Fruit fly (Drosophila melanogaster): Measurements from ENCODE around the gene skd.
A peak's percentile ranks its signal among the peaks of the same experiment; 100 is the strongest.

skd gene

DNA sequence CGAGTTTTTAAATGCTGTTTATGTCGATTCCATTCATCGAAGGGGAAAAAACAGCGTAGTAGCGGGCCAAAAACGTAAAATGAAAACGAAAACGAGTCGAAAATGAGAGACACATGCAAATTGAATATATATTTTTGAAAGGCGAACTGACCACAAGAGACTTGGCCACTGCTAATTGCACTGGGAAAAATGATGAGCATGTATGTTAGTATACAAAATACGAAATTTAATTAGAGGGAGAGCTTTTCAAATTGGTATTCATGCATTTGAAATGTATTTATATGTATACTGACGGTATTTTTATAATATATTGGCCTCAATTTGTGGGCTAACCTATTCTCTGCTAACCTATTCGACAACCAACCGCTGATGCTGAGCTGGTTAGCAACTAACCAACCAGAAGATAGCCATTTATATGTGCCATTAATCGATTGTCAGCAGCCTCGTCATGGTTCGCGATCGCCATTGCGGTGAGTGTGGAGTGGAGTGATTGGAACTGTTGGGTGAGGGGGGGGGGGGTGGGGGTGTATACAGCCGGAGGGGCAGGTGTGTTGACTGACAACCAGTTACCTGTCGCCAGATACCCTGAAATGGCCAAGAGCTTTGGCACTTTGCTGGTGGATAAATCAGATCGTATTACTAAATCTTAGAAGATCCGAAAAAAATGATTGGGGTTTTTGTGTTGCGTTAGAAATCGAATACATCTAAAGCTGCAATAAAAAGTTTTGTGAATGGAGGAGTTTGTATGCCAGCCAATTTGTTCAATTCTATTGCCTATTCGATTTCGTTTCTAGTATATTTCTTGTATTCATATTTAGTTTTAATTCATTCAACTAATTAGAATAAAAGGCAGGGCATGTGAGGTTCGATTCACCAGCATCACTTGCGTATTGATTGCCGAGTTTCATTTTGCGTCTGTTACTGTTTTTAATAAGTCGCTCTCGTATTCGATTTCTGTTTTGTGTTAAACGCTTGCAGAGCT, 15.0 kb upstream of the skd start (continued):
- TF ChIP-seq ranshi (GFP tag; IDR thresholded peaks at IDR 0.05) (0 out of 2 replicates have a peak, but pooled peaks have one; percentile 15), lov (optimal IDR thresholded peaks at IDR 0.05) (no peak), lov (GFP tag; IDR thresholded peaks at IDR 0.05) (no peak), Hsf (GFP tag; optimal IDR thresholded peaks at IDR 0.05) (peak; percentile 6), crol (GFP tag; IDR thresholded peaks at IDR 0.05) (peak; percentile 87), CG3065 (GFP tag; optimal IDR thresholded peaks at IDR 0.05) (no peak), tgo (GFP tag; IDR thresholded peaks at IDR 0.05) (0 out of 3 replicates have a peak, but pooled peaks have one; percentile 14), CG31224 (GFP tag; IDR thresholded peaks at IDR 0.05) (no peak), sr (GFP tag; IDR thresholded peaks at IDR 0.05) (no peak), BEAF-32 (GFP tag; optimal IDR thresholded peaks at IDR 0.05) (no peak), CG9727 (GFP tag; optimal IDR thresholded peaks at IDR 0.05) (no peak), Opbp (GFP tag; IDR thresholded peaks at IDR 0.05; ENCODE audit: partially characterized antibody) (no peak), abd-A (tag; optimal IDR thresholded peaks at IDR 0.05) (peak; percentile 63), CG6765 (GFP tag; optimal IDR thresholded peaks at IDR 0.05) (no peak), CG17912 (GFP tag; optimal IDR thresholded peaks at IDR 0.05) (no peak), Stat92E (GFP tag; optimal IDR thresholded peaks at IDR 0.05) (no peak), bowl (GFP tag; IDR thresholded peaks at IDR 0.05) (no peak), fd96Cb (tag; optimal IDR thresholded peaks at IDR 0.05) (peak; percentile 10), CG8388 (GFP tag; optimal IDR thresholded peaks at IDR 0.05) (no peak), chinmo (GFP tag; IDR thresholded peaks at IDR 0.05; ENCODE audit: partially characterized antibody) (no peak; the same call in 2 of the 4 replicates), E2f2 (GFP tag; IDR thresholded peaks at IDR 0.05) (0 out of 2 replicates have a peak, but pooled peaks have one; percentile 8), hb (GFP tag; IDR thresholded peaks at IDR 0.05; ENCODE audit: partially characterized antibody) (no peak), CG17361 (GFP tag; IDR thresholded peaks at IDR 0.05) (peak; percentile 41; the same call in 1 of the 3 replicates), CG16813 (GFP tag; IDR thresholded peaks at IDR 0.05; ENCODE audit: partially characterized antibody) (no peak), Dll (GFP tag; IDR thresholded peaks at IDR 0.05; ENCODE audit: partially characterized antibody) (no peak), CG11560 (tag; IDR thresholded peaks at IDR 0.05) (no peak), CG1603 (tag; optimal IDR thresholded peaks at IDR 0.05) (peak; percentile 39), Lhr (GFP tag; optimal IDR thresholded peaks at IDR 0.05) (no peak), CG5245 (GFP tag; optimal IDR thresholded peaks at IDR 0.05) (no peak), bigmax (GFP tag; optimal IDR thresholded peaks at IDR 0.05) (no peak), scrt (GFP tag; optimal IDR thresholded peaks at IDR 0.05) (no peak), CG14050 (GFP tag; IDR thresholded peaks at IDR 0.05) (peak; percentile 38; the same call in 1 of the 3 replicates), hkb (optimal IDR thresholded peaks at IDR 0.05) (no peak), hkb (GFP tag; IDR thresholded peaks at IDR 0.05) (peak; percentile 32; the same call in 1 of the 2 replicates), eve (GFP tag; optimal IDR thresholded peaks at IDR 0.05) (peak in 1 of 2 experiments; percentile 46), CG30020 (tag; optimal IDR thresholded peaks at IDR 0.05) (no peak), CG8765 (GFP tag; IDR thresholded peaks at IDR 0.05) (no peak), caup (GFP tag; optimal IDR thresholded peaks at IDR 0.05; ENCODE audit: severe bottlenecking) (no peak), gsb-n (tag; optimal IDR thresholded peaks at IDR 0.05) (no peak), cwo (GFP tag; optimal IDR thresholded peaks at IDR 0.05) (no peak), CG2202 (tag; optimal IDR thresholded peaks at IDR 0.05) (no peak), CG6689 (GFP tag; IDR thresholded peaks at IDR 0.05) (0 out of 2 replicates have a peak, but pooled peaks have one; percentile 12), Blimp-1 (GFP tag; optimal IDR thresholded peaks at IDR 0.05) (peak; percentile 53), CG14860 (GFP tag; IDR thresholded peaks at IDR 0.05; ENCODE audit: partially characterized antibody) (no peak), ERR (GFP tag; optimal IDR thresholded peaks at IDR 0.05) (no peak), Atf6 (GFP tag; IDR thresholded peaks at IDR 0.05) (no peak; the same call in 1 of the 2 replicates), org-1 (GFP tag; optimal IDR thresholded peaks at IDR 0.05) (peak; percentile 15)
